Worm (Caenorhabditis elegans): ENCODE measurements around the gene C25E10.7.

- TF ChIP-seq aptf-3 (GFP tag; IDR thresholded peaks at IDR 0.05), result no peak
- no peak for TF ChIP-seq ceh-91 (GFP tag; IDR thresholded peaks at IDR 0.05)
- TF ChIP-seq F52B5.7 (tag; optimal IDR thresholded peaks at IDR 0.05), result no peak
- no peak for TF ChIP-seq K11D2.4 (GFP tag; IDR thresholded peaks at IDR 0.05)
- no peak for TF ChIP-seq atf-7 (tag; optimal IDR thresholded peaks at IDR 0.05)
- TF ChIP-seq pha-4 (tag; optimal IDR thresholded peaks at IDR 0.05), result no peak
- TF ChIP-seq ceh-40 (GFP tag; IDR thresholded peaks at IDR 0.05), result no peak
- no peak for TF ChIP-seq sptf-2 (GFP tag; optimal IDR thresholded peaks at IDR 0.05)
- no peak for TF ChIP-seq unc-62 (GFP tag; optimal IDR thresholded peaks at IDR 0.05)
- no peak for TF ChIP-seq zim-3 (tag; optimal IDR thresholded peaks at IDR 0.05)
Observed at ce11 chrV:9015540-9015939, 35.5 kb downstream of the C25E10.7 start, which contains the start of gene srt-18.
